Worm (Caenorhabditis elegans) whole organism, mixed stage, embryonic: Measurements from ENCODE around the gene T07D4.2.

Experiments
- M03D4.4 ChIP-seq: sonication (generic microtip); optimal IDR thresholded peaks from 2 replicates; lab custom pipeline; 2017; ENCODE audit warnings: mild to moderate bottlenecking, missing genetic modification characterization, missing compliant biosample characterization
- bed-3 ChIP-seq: fragments of 200-800 bp; sonication (Bioruptor generic); optimal IDR thresholded peaks from 3 replicates; lab custom pipeline; 2018; ENCODE audit warnings: mild to moderate bottlenecking, missing genetic modification characterization, moderate library complexity, missing compliant biosample characterization
- blmp-1 ChIP-seq: fragments of 150-350 bp; optimal IDR thresholded peaks from 2 replicates; lab custom pipeline; 2014; ENCODE audit warnings: missing biosample characterization, missing genetic modification characterization
- ceh-39 ChIP-seq: fragments of 150-350 bp; optimal IDR thresholded peaks from 2 replicates; lab custom pipeline; 2014; ENCODE audit warnings: missing biosample characterization, missing genetic modification characterization
- ceh-43 ChIP-seq: fragments of 200-800 bp; sonication (Bioruptor generic); optimal IDR thresholded peaks from 2 replicates; lab custom pipeline; 2018; ENCODE audit warnings: mild to moderate bottlenecking, missing genetic modification characterization, moderate library complexity, missing compliant biosample characterization
- ceh-83 ChIP-seq: fragments of 200-800 bp; sonication (Bioruptor generic); optimal IDR thresholded peaks from 2 replicates; lab custom pipeline; 2018; ENCODE audit warnings: mild to moderate bottlenecking, missing genetic modification characterization, missing compliant biosample characterization
- ces-1 ChIP-seq: fragments of 150-350 bp; optimal IDR thresholded peaks from 2 replicates; lab custom pipeline; 2014; ENCODE audit warnings: missing biosample characterization, missing genetic modification reagents, missing genetic modification characterization
- cnd-1 ChIP-seq: fragments of 200-800 bp; sonication (Bioruptor generic); optimal IDR thresholded peaks from 2 replicates; lab custom pipeline; 2018; ENCODE audit warnings: mild to moderate bottlenecking, missing genetic modification characterization, missing compliant biosample characterization
- drap-1 ChIP-seq: fragments of 200-800 bp; sonication (Bioruptor generic); optimal IDR thresholded peaks from 3 replicates; lab custom pipeline; 2018; ENCODE audit warnings: mild to moderate bottlenecking, missing genetic modification characterization, missing compliant biosample characterization
- elt-1 ChIP-seq: sonication (generic microtip); optimal IDR thresholded peaks from 2 replicates; lab custom pipeline; 2017; ENCODE audit warnings: missing genetic modification characterization, mild to moderate bottlenecking, missing compliant biosample characterization, antibody characterized with exemption, moderate library complexity, borderline replicate concordance; ENCODE audit not compliant: insufficient read depth
- elt-3 ChIP-seq: fragments of 150-350 bp; optimal IDR thresholded peaks from 2 replicates; lab custom pipeline; 2014; ENCODE audit warnings: missing biosample characterization, missing genetic modification characterization
- hlh-1 ChIP-seq: fragments of 150-350 bp; optimal IDR thresholded peaks from 2 replicates; lab custom pipeline; 2014; ENCODE audit warnings: missing biosample characterization, missing genetic modification reagents, missing genetic modification characterization
- lin-13 ChIP-seq: fragments of 150-350 bp; optimal IDR thresholded peaks from 2 replicates; lab custom pipeline; 2014; ENCODE audit warnings: missing biosample characterization, missing genetic modification characterization
- lin-32 ChIP-seq: fragments of 200-800 bp; sonication (Bioruptor generic); optimal IDR thresholded peaks from 2 replicates; lab custom pipeline; 2018; ENCODE audit warnings: mild to moderate bottlenecking, missing genetic modification characterization, missing compliant biosample characterization
- lsy-2 ChIP-seq: fragments of 150-350 bp; optimal IDR thresholded peaks from 2 replicates; lab custom pipeline; 2014; ENCODE audit warnings: missing biosample characterization, missing genetic modification characterization
- mab-5 ChIP-seq: fragments of 150-350 bp; optimal IDR thresholded peaks from 2 replicates; lab custom pipeline; 2014; ENCODE audit warnings: missing biosample characterization, missing genetic modification characterization
- mep-1 ChIP-seq: fragments of 150-350 bp; optimal IDR thresholded peaks from 2 replicates; lab custom pipeline; 2017; ENCODE audit warnings: missing biosample characterization, missing genetic modification reagents, missing genetic modification characterization, inconsistent platforms
- nhr-12 ChIP-seq: fragments of 150-350 bp; optimal IDR thresholded peaks from 2 replicates; lab custom pipeline; 2014; ENCODE audit warnings: missing biosample characterization, missing genetic modification characterization
- nhr-2 ChIP-seq: fragments of 150-350 bp; optimal IDR thresholded peaks from 2 replicates; lab custom pipeline; 2014; ENCODE audit warnings: missing biosample characterization, missing genetic modification characterization
- nhr-237 ChIP-seq: fragments of 150-350 bp; optimal IDR thresholded peaks from 2 replicates; lab custom pipeline; 2014; ENCODE audit warnings: missing biosample characterization, missing genetic modification characterization
- nhr-28 ChIP-seq: fragments of 150-350 bp; optimal IDR thresholded peaks from 2 replicates; lab custom pipeline; 2014; ENCODE audit warnings: missing biosample characterization, missing genetic modification characterization
- nhr-76 ChIP-seq: sonication (generic microtip); optimal IDR thresholded peaks from 2 replicates; lab custom pipeline; 2017; ENCODE audit warnings: missing biosample characterization, missing genetic modification characterization
- pha-4 ChIP-seq: fragments of 150-350 bp; optimal IDR thresholded peaks from 2 replicates; lab custom pipeline; 2018; ENCODE audit warnings: missing biosample characterization, missing genetic modification reagents, missing genetic modification characterization
- snpc-4 ChIP-seq: fragments of 150-350 bp; optimal IDR thresholded peaks from 2 replicates; lab custom pipeline; 2014; ENCODE audit warnings: missing biosample characterization, missing genetic modification characterization
- sptf-1 ChIP-seq: sonication (generic microtip); optimal IDR thresholded peaks from 2 replicates; lab custom pipeline; 2017; ENCODE audit warnings: mild to moderate bottlenecking, missing genetic modification characterization, moderate library complexity, missing compliant biosample characterization
- tbx-8 ChIP-seq: fragments of 200-800 bp; sonication (Bioruptor generic); optimal IDR thresholded peaks from 2 replicates; lab custom pipeline; 2018; ENCODE audit warnings: mild to moderate bottlenecking, missing genetic modification characterization, moderate library complexity, missing compliant biosample characterization
- unc-120 ChIP-seq: sonication (generic microtip); optimal IDR thresholded peaks from 2 replicates; lab custom pipeline; 2017; ENCODE audit warnings: missing genetic modification characterization, missing compliant biosample characterization; ENCODE audit not compliant: poor library complexity, severe bottlenecking
- unc-39 ChIP-seq: fragments of 150-350 bp; optimal IDR thresholded peaks from 2 replicates; lab custom pipeline; 2014; ENCODE audit warnings: missing biosample characterization, missing genetic modification characterization
- unc-62 ChIP-seq: fragments of 150-350 bp; optimal IDR thresholded peaks from 2 replicates; lab custom pipeline; 2014; ENCODE audit warnings: missing biosample characterization, missing genetic modification reagents, missing genetic modification characterization
- zip-8 ChIP-seq: fragments of 150-350 bp; optimal IDR thresholded peaks from 2 replicates; lab custom pipeline; 2014; ENCODE audit warnings: missing biosample characterization, missing genetic modification characterization
- ztf-11 ChIP-seq: fragments of 150-350 bp; optimal IDR thresholded peaks from 2 replicates; lab custom pipeline; 2014; ENCODE audit warnings: missing biosample characterization, missing genetic modification characterization

The T07D4.2 gene

ce11 chrII:8873842-8874241 is at the start of gene T07D4.2:
Gene T07D4.2 (minus strand): TSS chrII:8873942.
- TF ChIP-seq lin-13 (tag; lab: Kevin White, UChicago) (no peak), sptf-1 (tag; lab: Kevin White, UChicago) (no peak), blmp-1 (no peak), nhr-2 (tag; lab: Kevin White, UChicago) (no peak), unc-120 (tag; lab: Kevin White, UChicago) (no peak), ceh-39 (tag; lab: Kevin White, UChicago) (no peak), ces-1 (no peak)

DNA sequence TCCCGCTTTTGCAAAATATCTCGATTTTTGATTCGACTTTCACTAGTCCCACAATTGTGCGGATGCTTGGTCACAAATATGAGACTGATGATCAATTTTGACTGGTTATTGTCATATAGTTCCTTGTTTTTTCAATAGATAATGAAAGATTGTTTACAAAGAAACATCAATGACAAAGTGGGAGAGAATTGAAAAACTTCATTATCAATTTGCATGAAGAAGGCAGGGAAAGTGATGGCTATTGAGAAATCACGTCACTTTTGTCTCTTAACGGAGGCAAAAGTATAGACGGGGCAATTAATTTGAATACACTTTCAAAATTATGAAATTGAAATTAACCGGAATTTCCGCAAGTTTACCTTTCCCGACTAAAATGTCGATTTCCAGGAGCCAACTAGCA is 49.4 kb upstream of the T07D4.2 start:
- TF ChIP-seq mep-1, result no peak
- no peak for TF ChIP-seq ceh-39 (tag; lab: Kevin White, UChicago)
- no peak for TF ChIP-seq nhr-237 (tag; lab: Kevin White, UChicago)
- no peak for TF ChIP-seq snpc-4 (tag; lab: Kevin White, UChicago)
- no peak for TF ChIP-seq tbx-8 (GFP tag; lab: Kevin White, UChicago)
- TF ChIP-seq nhr-28, result no peak
- TF ChIP-seq, all 35 proteins: peak for 0

- TF ChIP-seq drap-1 (GFP tag; lab: Kevin White, UChicago) (no peak), snpc-4 (tag; lab: Kevin White, UChicago) (no peak), tbx-8 (GFP tag; lab: Kevin White, UChicago) (no peak), nhr-76 (no peak), ztf-11 (tag; lab: Kevin White, UChicago) (no peak), lin-13 (tag; lab: Kevin White, UChicago) (no peak), ces-1 (no peak), nhr-12 (tag; lab: Kevin White, UChicago) (no peak), mab-5 (tag; lab: Kevin White, UChicago) (no peak), lsy-2 (tag; lab: Kevin White, UChicago) (no peak), unc-120 (tag; lab: Kevin White, UChicago) (no peak), zip-8 (no peak), ceh-39 (tag; lab: Kevin White, UChicago) (no peak), cnd-1 (no peak)
These were observed 48.4 kb upstream of the T07D4.2 start, which contains the start of gene B0457.6 for ce11 chrII:8922140-8922539. Gene B0457.6 (plus strand): TSS chrII:8922423.

DNA sequence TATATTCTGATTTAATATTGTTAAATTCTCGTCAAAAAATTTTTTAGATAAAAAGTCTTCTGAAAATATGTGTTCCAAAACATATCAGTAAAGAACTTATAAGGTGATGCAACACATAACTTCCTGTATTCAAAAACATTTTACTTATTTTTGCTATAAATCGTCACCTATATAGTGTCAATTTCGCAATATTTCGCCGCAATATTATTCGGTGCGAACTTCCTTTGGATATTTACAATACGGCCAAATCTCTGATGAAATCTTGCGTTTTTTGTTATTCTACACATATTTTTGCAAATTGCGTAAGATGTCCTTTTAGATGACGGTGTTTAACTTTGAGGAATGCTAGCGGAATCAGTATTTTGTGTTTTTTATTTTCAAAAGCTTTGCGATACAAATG is 47.7 kb upstream of the T07D4.2 start:
- TF ChIP-seq ceh-39 (tag; lab: Kevin White, UChicago), result no peak
- TF ChIP-seq tbx-8 (GFP tag; lab: Kevin White, UChicago), result no peak
- TF ChIP-seq ceh-83 (GFP tag; lab: Kevin White, UChicago), result no peak
- TF ChIP-seq M03D4.4 (tag; lab: Kevin White, UChicago), result no peak
- no peak for TF ChIP-seq lin-32 (GFP tag; lab: Kevin White, UChicago)
- TF ChIP-seq lin-13 (tag; lab: Kevin White, UChicago), result no peak
- TF ChIP-seq unc-39 (tag; lab: Kevin White, UChicago), result no peak
- no peak for TF ChIP-seq elt-3
- TF ChIP-seq mep-1, result no peak
- TF ChIP-seq blmp-1, result no peak
- no peak for TF ChIP-seq drap-1 (GFP tag; lab: Kevin White, UChicago)
- no peak for TF ChIP-seq pha-4 (tag; lab: Kevin White, UChicago)
- TF ChIP-seq lsy-2 (tag; lab: Kevin White, UChicago), result no peak
- TF ChIP-seq hlh-1, result no peak
- no peak for TF ChIP-seq nhr-12 (tag; lab: Kevin White, UChicago)
- no peak for TF ChIP-seq snpc-4 (tag; lab: Kevin White, UChicago)
- no peak for TF ChIP-seq ceh-43 (GFP tag; lab: Kevin White, UChicago)

DNA sequence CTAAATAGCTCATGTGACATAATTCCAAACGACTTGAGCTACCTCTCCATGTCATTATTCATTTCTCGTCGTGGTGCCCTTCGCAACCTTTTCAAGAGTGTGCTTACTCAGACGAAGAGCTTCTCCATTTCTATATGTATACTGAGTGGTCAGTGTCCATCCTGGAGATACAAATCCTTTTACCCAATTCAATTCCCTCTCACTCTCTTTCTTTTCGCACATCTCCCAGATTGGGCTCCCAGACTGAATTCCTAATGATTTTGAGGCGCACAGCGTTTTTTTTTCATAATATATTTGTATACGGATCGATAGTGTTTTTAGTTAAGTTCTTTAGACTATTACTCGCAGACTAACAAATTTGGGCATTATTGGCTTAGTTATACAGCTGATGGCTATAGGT is 47.2 kb upstream of the T07D4.2 start:
- no peak for TF ChIP-seq elt-1 (tag; lab: Kevin White, UChicago)
- TF ChIP-seq ces-1, result peak; percentile 77
- no peak for TF ChIP-seq mab-5 (tag; lab: Kevin White, UChicago)

DNA sequence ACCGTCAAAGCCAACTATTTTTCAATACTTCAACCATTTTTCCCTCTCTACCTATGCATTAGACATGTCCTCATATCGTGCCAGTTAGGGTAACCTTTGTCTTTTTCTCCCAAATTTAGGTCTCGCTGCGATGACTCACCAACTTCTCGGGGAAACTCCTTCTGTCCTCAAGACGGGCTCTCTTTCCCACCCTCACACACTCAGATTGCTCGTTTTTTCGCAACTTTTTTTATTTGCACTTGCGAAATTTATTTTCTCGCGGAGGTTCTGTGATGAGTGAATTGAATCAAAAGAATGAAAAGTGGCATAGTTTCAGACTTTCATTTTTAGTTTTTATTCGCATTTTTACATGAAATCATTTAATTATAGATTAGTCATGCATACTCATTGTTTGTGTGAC is 46.6 kb upstream of the T07D4.2 start:
- TF ChIP-seq unc-62 (no peak), elt-3 (no peak), ztf-11 (tag; lab: Kevin White, UChicago) (no peak), bed-3 (GFP tag; lab: Kevin White, UChicago) (no peak), tbx-8 (GFP tag; lab: Kevin White, UChicago) (no peak), unc-39 (tag; lab: Kevin White, UChicago) (no peak), hlh-1 (no peak), sptf-1 (tag; lab: Kevin White, UChicago) (no peak), lsy-2 (tag; lab: Kevin White, UChicago) (no peak), nhr-76 (no peak), nhr-12 (tag; lab: Kevin White, UChicago) (no peak), nhr-237 (tag; lab: Kevin White, UChicago) (no peak)
